Fruit fly (Drosophila melanogaster) whole organism, embryonic: ENCODE results near the gene CG33489.

Source experiments
- Ada2b ChIP-seq: fragments of 200-800 bp; sonication (Bioruptor generic); IDR thresholded peaks from 2 replicates; pipeline ENCODE4 v1.3.6; 2022; ENCODE audit warnings: missing biosample characterization, missing genetic modification characterization
- B-H1 ChIP-seq: fragments of 200-800 bp; sonication (Bioruptor generic); IDR thresholded peaks from 3 replicates; pipeline ENCODE4 v1.3.6; 2022; ENCODE audit warnings: missing biosample characterization, missing genetic modification characterization
- CG1024 ChIP-seq: fragments of 200-800 bp; sonication (Bioruptor generic); IDR thresholded peaks from 2 replicates; pipeline ENCODE4 v1.3.6; 2022; ENCODE audit warnings: missing biosample characterization, missing genetic modification characterization
- CG11504 ChIP-seq: fragments of 200-800 bp; sonication (Bioruptor generic); optimal IDR thresholded peaks from 3 replicates; lab custom pipeline; 2019; ENCODE audit warnings: missing biosample characterization, mild to moderate bottlenecking, missing genetic modification characterization, moderate library complexity
- CG12659 ChIP-seq: fragments of 200-800 bp; sonication (Bioruptor generic); optimal IDR thresholded peaks from 3 replicates; lab custom pipeline; 2017; ENCODE audit warnings: mild to moderate bottlenecking, missing biosample characterization, missing genetic modification reagents, missing genetic modification characterization
- CG14860 ChIP-seq: fragments of 200-800 bp; sonication (Bioruptor generic); IDR thresholded peaks from 3 replicates; pipeline ENCODE4 v1.3.6; 2022; ENCODE audit warnings: missing biosample characterization, missing genetic modification characterization; ENCODE audit not compliant: partially characterized antibody
- CG1529 ChIP-seq: fragments of 200-800 bp; sonication (Bioruptor generic); optimal IDR thresholded peaks from 3 replicates; lab custom pipeline; 2018; ENCODE audit warnings: missing biosample characterization, missing genetic modification characterization
- CG16813 ChIP-seq: fragments of 200-800 bp; sonication (Bioruptor generic); IDR thresholded peaks from 3 replicates; pipeline ENCODE4 v1.3.6; 2022; ENCODE audit warnings: missing biosample characterization, missing genetic modification characterization; ENCODE audit not compliant: partially characterized antibody
- CG5180 ChIP-seq: fragments of 200-800 bp; sonication (Bioruptor generic); optimal IDR thresholded peaks from 3 replicates; lab custom pipeline; 2017; ENCODE audit warnings: missing biosample characterization, missing genetic modification characterization, mild to moderate bottlenecking, moderate library complexity, missing genetic modification reagents
- CG8290 ChIP-seq, 3 experiments: fragments of 200-800 bp; sonication (Bioruptor generic); optimal IDR thresholded peaks; 2 replicates each; lab custom pipeline; 2016 to 2019; ENCODE audit warnings: missing biosample characterization in 3 of 3, missing genetic modification characterization in 3 of 3, mild to moderate bottlenecking in 2 of 3, moderate library complexity in 1 of 3
- Dfd ChIP-seq, 2 experiments: fragments of >200 bp; optimal IDR thresholded peaks; 2 replicates each; lab custom pipeline; 2017; ENCODE audit warnings: missing biosample characterization in 2 of 2, missing genetic modification characterization in 2 of 2
- E2f1 ChIP-seq: fragments of 200-800 bp; sonication (Bioruptor generic); IDR thresholded peaks from 2 replicates; pipeline ENCODE4 v1.3.6; 2022; ENCODE audit warnings: missing biosample characterization, missing genetic modification characterization
- Gug ChIP-seq: fragments of 200-800 bp; sonication (Bioruptor generic); IDR thresholded peaks from 4 replicates; pipeline ENCODE4 v1.3.6; 2022; ENCODE audit warnings: missing biosample characterization, missing genetic modification characterization
- HmgZ ChIP-seq: fragments of 200-800 bp; sonication (Bioruptor generic); optimal IDR thresholded peaks from 2 replicates; lab custom pipeline; 2018; ENCODE audit warnings: missing biosample characterization, mild to moderate bottlenecking, missing genetic modification characterization
- MESR4 ChIP-seq: fragments of 200-800 bp; sonication (Bioruptor generic); optimal IDR thresholded peaks from 2 replicates; lab custom pipeline; 2018; ENCODE audit warnings: missing biosample characterization, mild to moderate bottlenecking, missing genetic modification characterization, moderate library complexity
- Mes4 ChIP-seq: fragments of 200-800 bp; sonication (Bioruptor generic); optimal IDR thresholded peaks from 2 replicates; lab custom pipeline; 2016; ENCODE audit warnings: missing biosample characterization, missing genetic modification characterization
- Myb ChIP-seq: fragments of 200-800 bp; sonication (Bioruptor generic); optimal IDR thresholded peaks from 2 replicates; lab custom pipeline; 2016; ENCODE audit warnings: missing biosample characterization, missing genetic modification characterization
- Pdp1 ChIP-seq, 2 experiments: fragments of 200-800 bp; sonication (Bioruptor generic); optimal IDR thresholded peaks; 3 replicates each; lab custom pipeline; 2016; ENCODE audit warnings: missing biosample characterization in 2 of 2, missing genetic modification characterization in 2 of 2, mild to moderate bottlenecking in 1 of 2, moderate library complexity in 1 of 2
- Sry-δ ChIP-seq: fragments of 200-800 bp; sonication (Bioruptor generic); optimal IDR thresholded peaks from 2 replicates; lab custom pipeline; 2016; ENCODE audit warnings: missing biosample characterization, missing genetic modification characterization
- Usf ChIP-seq: fragments of 200-800 bp; sonication (Bioruptor generic); optimal IDR thresholded peaks from 2 replicates; lab custom pipeline; 2017; ENCODE audit warnings: missing genotype, missing biosample characterization, missing genetic modification characterization
- YL-1 ChIP-seq: fragments of 200-800 bp; sonication (Bioruptor generic); optimal IDR thresholded peaks from 3 replicates; lab custom pipeline; 2017; ENCODE audit warnings: missing biosample characterization, mild to moderate bottlenecking, missing genetic modification characterization
- ab ChIP-seq: fragments of 200-800 bp; sonication (Bioruptor generic); optimal IDR thresholded peaks from 2 replicates; lab custom pipeline; 2016; ENCODE audit warnings: missing biosample characterization, missing genetic modification characterization
- aop ChIP-seq: fragments of 200-800 bp; sonication (Bioruptor generic); IDR thresholded peaks from 2 replicates; pipeline ENCODE4 v1.3.6; 2022; ENCODE audit warnings: missing biosample characterization, missing genetic modification characterization
- bbx ChIP-seq: fragments of 200-800 bp; sonication (Bioruptor generic); IDR thresholded peaks from 2 replicates; pipeline ENCODE4 v1.3.6; 2022; ENCODE audit warnings: missing biosample characterization, missing genetic modification characterization; ENCODE audit not compliant: partially characterized antibody
- cg ChIP-seq: fragments of 200-800 bp; sonication (Bioruptor generic); optimal IDR thresholded peaks from 3 replicates; lab custom pipeline; 2019; ENCODE audit warnings: missing biosample characterization, mild to moderate bottlenecking, missing genetic modification characterization, moderate library complexity
- chm ChIP-seq: fragments of 200-800 bp; sonication (Bioruptor generic); IDR thresholded peaks from 2 replicates; pipeline ENCODE4 v1.3.6; 2022; ENCODE audit warnings: missing biosample characterization, missing genetic modification characterization
- crp ChIP-seq, 2 experiments: fragments of 200-800 bp; sonication (Bioruptor generic); optimal IDR thresholded peaks; 2 replicates in 1 of 2; 3 replicates in 1 of 2; lab custom pipeline; 2017; ENCODE audit warnings: missing biosample characterization in 2 of 2, missing genetic modification characterization in 2 of 2, mild to moderate bottlenecking in 1 of 2, moderate library complexity in 1 of 2
- dati ChIP-seq: fragments of 200-800 bp; sonication (Bioruptor generic); IDR thresholded peaks from 2 replicates; pipeline ENCODE4 v1.3.6; 2022; ENCODE audit warnings: missing biosample characterization, missing genetic modification characterization
- dysf ChIP-seq: fragments of 200-800 bp; sonication (Bioruptor generic); IDR thresholded peaks from 3 replicates; pipeline ENCODE4 v1.3.6; 2022; ENCODE audit warnings: missing biosample characterization, missing genetic modification characterization
- pfk ChIP-seq: fragments of 200-800 bp; sonication (Bioruptor generic); optimal IDR thresholded peaks from 2 replicates; lab custom pipeline; 2018; ENCODE audit warnings: missing biosample characterization, mild to moderate bottlenecking, missing genetic modification characterization, moderate library complexity
- phol ChIP-seq: fragments of 200-800 bp; sonication (Bioruptor generic); optimal IDR thresholded peaks from 3 replicates; lab custom pipeline; 2018; ENCODE audit warnings: missing biosample characterization, mild to moderate bottlenecking, missing genetic modification characterization, moderate library complexity
- pzg ChIP-seq: fragments of 200-800 bp; sonication (Bioruptor generic); optimal IDR thresholded peaks from 3 replicates; lab custom pipeline; 2018; ENCODE audit warnings: missing biosample characterization, mild to moderate bottlenecking, missing genetic modification characterization, moderate library complexity
- ranshi ChIP-seq: fragments of 200-800 bp; sonication (Bioruptor generic); IDR thresholded peaks from 2 replicates; pipeline ENCODE4 v1.3.6; 2022; ENCODE audit warnings: missing biosample characterization, missing genetic modification characterization
- slbo ChIP-seq: fragments of 200-800 bp; sonication (Bioruptor generic); IDR thresholded peaks from 2 replicates; pipeline ENCODE4 v1.3.6; 2022; ENCODE audit warnings: missing biosample characterization, missing genetic modification characterization
- ssp ChIP-seq: fragments of 200-800 bp; sonication (Bioruptor generic); IDR thresholded peaks from 2 replicates; pipeline ENCODE4 v1.3.6; 2022; ENCODE audit warnings: missing biosample characterization, missing genetic modification characterization
- unpg ChIP-seq: fragments of 200-800 bp; sonication (Bioruptor generic); optimal IDR thresholded peaks from 3 replicates; lab custom pipeline; 2018; ENCODE audit warnings: missing biosample characterization, mild to moderate bottlenecking, missing genetic modification characterization, moderate library complexity
- vvl ChIP-seq: fragments of 200-800 bp; sonication (Bioruptor generic); IDR thresholded peaks from 2 replicates; pipeline ENCODE4 v1.3.6; 2022; ENCODE audit warnings: missing biosample characterization, missing genetic modification characterization
- zen ChIP-seq: fragments of 200-800 bp; sonication (Bioruptor generic); optimal IDR thresholded peaks from 3 replicates; lab custom pipeline; 2018; ENCODE audit warnings: missing biosample characterization, mild to moderate bottlenecking, missing genetic modification characterization, moderate library complexity

Gene CG33489

dm6 chr3L:11609153-11609809 lies 32.4 kb upstream of the CG33489 start, which contains the start of gene Duba (continued):
- TF ChIP-seq CG16813 (GFP tag; lab: Robert Waterston, UW) (0 out of 3 replicates have a peak, but pooled peaks have one; percentile 20), ssp (GFP tag; lab: Robert Waterston, UW) (peak; percentile 95), pfk (GFP tag; lab: Kevin White, UChicago) (peak; percentile 91), Ada2b (GFP tag; lab: Robert Waterston, UW) (no peak), dysf (GFP tag; lab: Robert Waterston, UW) (no peak), CG5180 (no peak), CG1024 (GFP tag; lab: Robert Waterston, UW) (peak; percentile 59; the same call in 1 of the 2 replicates), phol (peak; percentile 47), B-H1 (no peak), Pdp1 (GFP tag; optimal IDR thresholded peaks at IDR 0.05; lab: Kevin White, UChicago) (peak in 1 of 2 experiments; percentile 72), Mes4 (GFP tag; lab: Kevin White, UChicago) (no peak), ab (GFP tag; lab: Kevin White, UChicago) (no peak), CG1529 (GFP tag; lab: Kevin White, UChicago) (no peak), ranshi (GFP tag; lab: Robert Waterston, UW) (no peak), CG14860 (GFP tag; lab: Robert Waterston, UW) (no peak), cg (GFP tag; lab: Kevin White, UChicago) (peak; percentile 84), aop (GFP tag; lab: Robert Waterston, UW) (no peak), CG12659 (GFP tag; lab: Kevin White, UChicago) (peak; percentile 39), HmgZ (tag; lab: Kevin White, UChicago) (no peak), CG8290 (GFP tag; optimal IDR thresholded peaks at IDR 0.05; lab: Kevin White, UChicago) (no peak), CG8290 (tag; optimal IDR thresholded peaks at IDR 0.05; lab: Kevin White, UChicago) (no peak), Gug (GFP tag; lab: Robert Waterston, UW) (peak; percentile 14; the same call in 1 of the 4 replicates), Myb (GFP tag; lab: Kevin White, UChicago) (peak; percentile 40), chm (GFP tag; lab: Robert Waterston, UW) (no peak), CG11504 (tag; lab: Kevin White, UChicago) (peak; percentile 83), vvl (GFP tag; lab: Robert Waterston, UW) (peak; percentile 41; the same call in 1 of the 2 replicates), Usf (GFP tag; lab: Kevin White, UChicago) (no peak), crp (GFP tag; optimal IDR thresholded peaks at IDR 0.05; lab: Kevin White, UChicago) (peak in 1 of 2 experiments; percentile 23), zen (tag; lab: Kevin White, UChicago) (peak; percentile 10), unpg (GFP tag; lab: Kevin White, UChicago) (no peak), YL-1 (GFP tag; lab: Kevin White, UChicago) (peak; percentile 8), E2f1 (no peak), dati (GFP tag; lab: Robert Waterston, UW) (no peak), pzg (GFP tag; lab: Kevin White, UChicago) (peak; percentile 51), MESR4 (GFP tag; lab: Kevin White, UChicago) (peak; percentile 83), bbx (GFP tag; lab: Robert Waterston, UW) (no peak), Sry-δ (peak; percentile 46), slbo (peak; percentile 42; the same call in 1 of the 2 replicates)
- TF ChIP-seq, all 482 proteins: peak for 58

dm6 chr3L:11604227-11604626 lies 27.4 kb upstream of the CG33489 start:
- TF ChIP-seq Dfd (GFP tag; optimal IDR thresholded peaks at IDR 0.05; lab: Kevin White, UChicago), result peak in 1 of 2 experiments; percentile 83
- TF ChIP-seq cg (GFP tag; lab: Kevin White, UChicago), result no peak
- no peak for TF ChIP-seq Mes4 (GFP tag; lab: Kevin White, UChicago)
